Fruit fly (Drosophila melanogaster): Measurements from ENCODE around the gene Tmem43.

Gene Tmem43

dm6 chr3L:7953728-7954127, 38.8 kb upstream of the Tmem43 start (continued):
- no peak for TF ChIP-seq CG15073 (GFP tag; optimal IDR thresholded peaks at IDR 0.05)
- no peak for TF ChIP-seq Trl (optimal IDR thresholded peaks at IDR 0.05)
- TF ChIP-seq Trl (GFP tag; optimal IDR thresholded peaks at IDR 0.05), result no peak
- no peak for TF ChIP-seq BtbVII (GFP tag; optimal IDR thresholded peaks at IDR 0.05)
- peak; percentile 71 for TF ChIP-seq CG2712 (tag; optimal IDR thresholded peaks at IDR 0.05)
- TF ChIP-seq row (GFP tag; IDR thresholded peaks at IDR 0.05), result peak; percentile 33; the same call in 1 of the 3 replicates
- no peak for TF ChIP-seq CG17912 (GFP tag; optimal IDR thresholded peaks at IDR 0.05)
- no peak for TF ChIP-seq sima (GFP tag; optimal IDR thresholded peaks at IDR 0.05)
- TF ChIP-seq jigr1 (GFP tag; IDR thresholded peaks at IDR 0.05), result no peak
- TF ChIP-seq CG1603 (tag; optimal IDR thresholded peaks at IDR 0.05), result no peak
- no peak for TF ChIP-seq CG18476 (GFP tag; optimal IDR thresholded peaks at IDR 0.05)
- TF ChIP-seq crc (GFP tag; optimal IDR thresholded peaks at IDR 0.05), result no peak
- no peak for TF ChIP-seq CG17568 (GFP tag; optimal IDR thresholded peaks at IDR 0.05)
- no peak for TF ChIP-seq Sry-δ (GFP tag; optimal IDR thresholded peaks at IDR 0.05)
- no peak for TF ChIP-seq CG8478 (optimal IDR thresholded peaks at IDR 0.05)
- TF ChIP-seq ro (GFP tag; IDR thresholded peaks at IDR 0.05), result no peak
- no peak for TF ChIP-seq Meics (GFP tag; optimal IDR thresholded peaks at IDR 0.05)
- peak in 1 of 2 experiments; percentile 17 for TF ChIP-seq bsh (GFP tag; optimal IDR thresholded peaks at IDR 0.05)
- no peak for TF ChIP-seq tgo (GFP tag; IDR thresholded peaks at IDR 0.05)
- TF ChIP-seq CG8089 (GFP tag; optimal IDR thresholded peaks at IDR 0.05), result no peak
- no peak for TF ChIP-seq ranshi (GFP tag; IDR thresholded peaks at IDR 0.05)
- TF ChIP-seq CG10543 (GFP tag; optimal IDR thresholded peaks at IDR 0.05), result no peak
- TF ChIP-seq CG4404 (GFP tag; IDR thresholded peaks at IDR 0.05), result no peak
- no peak for TF ChIP-seq lilli (GFP tag; optimal IDR thresholded peaks at IDR 0.05)
- TF ChIP-seq HLHmδ (GFP tag; optimal IDR thresholded peaks at IDR 0.05), result no peak
- TF ChIP-seq p53 (GFP tag; optimal IDR thresholded peaks at IDR 0.05), result no peak
- no peak for TF ChIP-seq CG30403 (GFP tag; optimal IDR thresholded peaks at IDR 0.05)
- TF ChIP-seq Xrp1 (GFP tag; IDR thresholded peaks at IDR 0.05), result peak; percentile 20; the same call in 1 of the 2 replicates
- TF ChIP-seq inv (GFP tag; IDR thresholded peaks at IDR 0.05; ENCODE audit: partially characterized antibody), result no peak
- no peak for TF ChIP-seq MESR4 (GFP tag; optimal IDR thresholded peaks at IDR 0.05)
- no peak for TF ChIP-seq CG14860 (GFP tag; IDR thresholded peaks at IDR 0.05; ENCODE audit: partially characterized antibody)
- TF ChIP-seq slou (GFP tag; optimal IDR thresholded peaks at IDR 0.05), result no peak
- TF ChIP-seq otp (GFP tag; IDR thresholded peaks at IDR 0.05), result no peak
- peak; percentile 52 for TF ChIP-seq CG10979 (tag; optimal IDR thresholded peaks at IDR 0.05)
- TF ChIP-seq ci (GFP tag; IDR thresholded peaks at IDR 0.05), result no peak
- no peak for TF ChIP-seq unc-4 (GFP tag; IDR thresholded peaks at IDR 0.05; ENCODE audit: partially characterized antibody)
- no peak for TF ChIP-seq Antp (GFP tag; optimal IDR thresholded peaks at IDR 0.05)
- no peak for TF ChIP-seq jumu (GFP tag; optimal IDR thresholded peaks at IDR 0.05)
- TF ChIP-seq CG33213 (GFP tag; optimal IDR thresholded peaks at IDR 0.05), result no peak
- no peak for TF ChIP-seq sd (tag; optimal IDR thresholded peaks at IDR 0.05)
- no peak for TF ChIP-seq luna (GFP tag; optimal IDR thresholded peaks at IDR 0.05)
- TF ChIP-seq Stat92E (GFP tag; optimal IDR thresholded peaks at IDR 0.05), result peak in 1 of 3 experiments; percentile 13
- TF ChIP-seq MTF-1 (GFP tag; optimal IDR thresholded peaks at IDR 0.05; ENCODE audit: borderline replicate concordance), result no peak
- no peak for TF ChIP-seq Dip3 (GFP tag; optimal IDR thresholded peaks at IDR 0.05)
- TF ChIP-seq Usf (GFP tag; optimal IDR thresholded peaks at IDR 0.05), result no peak
- TF ChIP-seq CG12769 (tag; optimal IDR thresholded peaks at IDR 0.05), result no peak
- no peak for TF ChIP-seq Doc2 (GFP tag; IDR thresholded peaks at IDR 0.05)
- TF ChIP-seq CG15514 (GFP tag; optimal IDR thresholded peaks at IDR 0.05), result no peak
- no peak for TF ChIP-seq CG2120 (GFP tag; optimal IDR thresholded peaks at IDR 0.05)
- TF ChIP-seq Nf-YC (tag; optimal IDR thresholded peaks at IDR 0.05), result no peak
- no peak for TF ChIP-seq Atf-2 (GFP tag; optimal IDR thresholded peaks at IDR 0.05)
- no peak for TF ChIP-seq bcd (GFP tag; optimal IDR thresholded peaks at IDR 0.05)
